Fruit fly (Drosophila melanogaster): ENCODE measurements around the gene Cyp308a1.

dm6 chrX:18672900-18673529 lies 36.6 kb upstream of the Cyp308a1 start:
- TF ChIP-seq CG8478 (optimal IDR thresholded peaks at IDR 0.05): no peak
- TF ChIP-seq CTCF (optimal IDR thresholded peaks at IDR 0.05): no peak

All from S2 (cell line).